Worm (Caenorhabditis elegans): ENCODE measurements around the gene H04D03.4.
"Not testable (repeated sequence)": the region's sequence is repeated elsewhere in the genome, so short reads cannot be mapped to it uniquely, and the experiment has no call there.

Gene H04D03.4

DNA sequence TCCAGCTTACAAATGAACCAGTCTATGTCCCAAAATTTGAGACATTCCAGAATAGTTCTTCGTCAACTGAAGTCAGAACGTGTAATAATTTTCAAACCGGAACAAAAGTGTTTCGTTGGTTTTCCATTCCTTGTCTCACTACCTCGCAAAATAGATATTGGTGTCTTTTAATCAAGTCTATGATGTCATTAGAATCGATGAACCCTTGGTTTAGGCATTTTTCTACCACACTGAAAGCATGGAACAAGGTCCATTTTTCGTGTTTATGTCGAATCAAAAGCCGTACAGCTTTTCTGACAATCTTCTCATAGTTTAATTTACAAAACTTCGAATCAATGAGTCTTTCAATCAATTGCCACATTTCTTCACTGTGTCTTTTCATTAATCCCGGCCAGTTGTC, 4.2 kb downstream of the H04D03.4 start, which contains the start of gene H04D03.7:
Gene H04D03.7 (minus strand): TSS at position 101 of the 400 bp plus-strand sequence.
- TF ChIP-seq him-1 (tag; optimal IDR thresholded peaks at IDR 0.05) (no peak), dao-5 (tag; optimal IDR thresholded peaks at IDR 0.05) (no peak), W03F9.2 (tag; optimal IDR thresholded peaks at IDR 0.05) (no peak)

DNA sequence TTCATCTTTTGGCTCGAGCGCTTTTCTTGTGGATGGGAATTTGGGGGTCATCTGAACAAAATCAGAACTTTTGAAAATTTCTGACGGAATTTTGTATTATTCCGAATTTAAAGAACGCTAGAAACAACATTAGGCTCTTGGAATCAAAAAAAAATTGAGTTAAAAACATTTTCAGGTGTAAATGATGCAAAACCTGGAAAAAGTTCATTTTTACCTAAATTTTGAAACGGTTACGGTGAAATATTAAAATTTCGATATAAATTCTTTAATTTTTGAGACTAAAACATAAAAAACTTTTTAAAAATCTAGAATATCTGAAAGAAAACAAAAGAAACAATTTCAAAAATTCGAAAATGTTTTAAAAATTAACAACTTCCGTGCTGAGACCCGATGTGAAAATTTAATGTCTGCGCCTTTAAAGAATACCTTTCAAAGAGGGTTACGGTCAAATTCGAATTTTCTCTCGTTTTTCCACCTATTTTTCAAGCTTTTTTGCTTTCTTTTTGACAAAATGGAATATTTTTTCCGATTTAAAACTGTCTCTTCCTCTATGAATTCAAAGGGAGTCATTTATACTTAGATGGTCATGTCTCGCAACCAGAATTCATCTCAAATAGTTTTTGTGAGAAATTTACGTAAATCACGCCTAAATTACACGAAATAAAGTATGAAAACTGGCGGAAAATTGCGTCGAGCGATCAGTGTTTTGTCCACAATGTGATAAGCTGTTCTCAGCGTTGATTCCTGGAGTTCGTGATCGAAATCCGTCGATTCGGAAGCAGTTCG, 8.4 kb downstream of the H04D03.4 start, which contains the start of the genes H04D03.2 and ecps-2:
Gene H04D03.2 (minus strand): TSS at position 51 of the 786 bp plus-strand sequence.
Gene ecps-2 (plus strand): TSS at position 736 of the 786 bp plus-strand sequence.
- TF ChIP-seq dao-5 (tag; optimal IDR thresholded peaks at IDR 0.05) (no peak), him-1 (tag; optimal IDR thresholded peaks at IDR 0.05) (no peak), W03F9.2 (tag; optimal IDR thresholded peaks at IDR 0.05) (no peak)

DNA sequence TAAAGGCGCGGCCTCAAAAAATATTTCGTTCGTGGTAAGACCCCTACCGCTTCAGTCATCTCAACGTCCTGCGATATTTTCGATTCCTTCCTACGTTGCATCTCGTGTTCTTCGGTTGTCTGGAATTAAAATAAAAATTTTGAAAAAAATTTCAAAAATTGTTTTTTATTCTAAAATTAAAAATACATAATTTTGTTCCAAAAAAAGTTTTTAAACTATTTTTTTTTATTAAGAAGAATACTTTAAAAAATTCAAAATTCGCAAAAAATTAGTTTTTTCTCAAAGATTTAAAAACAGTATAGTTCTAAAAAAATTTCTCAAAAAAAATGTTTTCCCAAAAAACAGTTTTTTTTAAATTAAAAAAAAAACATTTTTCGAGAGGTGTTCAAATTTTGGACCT, 12.1 kb downstream of the H04D03.4 start, which contains the start of gene H04D03.6:
Gene H04D03.6 (minus strand): TSS at position 101 of the 400 bp plus-strand sequence.
- not testable (repeated sequence) for TF ChIP-seq W03F9.2, dao-5, him-1 (tag; optimal IDR thresholded peaks at IDR 0.05)

DNA sequence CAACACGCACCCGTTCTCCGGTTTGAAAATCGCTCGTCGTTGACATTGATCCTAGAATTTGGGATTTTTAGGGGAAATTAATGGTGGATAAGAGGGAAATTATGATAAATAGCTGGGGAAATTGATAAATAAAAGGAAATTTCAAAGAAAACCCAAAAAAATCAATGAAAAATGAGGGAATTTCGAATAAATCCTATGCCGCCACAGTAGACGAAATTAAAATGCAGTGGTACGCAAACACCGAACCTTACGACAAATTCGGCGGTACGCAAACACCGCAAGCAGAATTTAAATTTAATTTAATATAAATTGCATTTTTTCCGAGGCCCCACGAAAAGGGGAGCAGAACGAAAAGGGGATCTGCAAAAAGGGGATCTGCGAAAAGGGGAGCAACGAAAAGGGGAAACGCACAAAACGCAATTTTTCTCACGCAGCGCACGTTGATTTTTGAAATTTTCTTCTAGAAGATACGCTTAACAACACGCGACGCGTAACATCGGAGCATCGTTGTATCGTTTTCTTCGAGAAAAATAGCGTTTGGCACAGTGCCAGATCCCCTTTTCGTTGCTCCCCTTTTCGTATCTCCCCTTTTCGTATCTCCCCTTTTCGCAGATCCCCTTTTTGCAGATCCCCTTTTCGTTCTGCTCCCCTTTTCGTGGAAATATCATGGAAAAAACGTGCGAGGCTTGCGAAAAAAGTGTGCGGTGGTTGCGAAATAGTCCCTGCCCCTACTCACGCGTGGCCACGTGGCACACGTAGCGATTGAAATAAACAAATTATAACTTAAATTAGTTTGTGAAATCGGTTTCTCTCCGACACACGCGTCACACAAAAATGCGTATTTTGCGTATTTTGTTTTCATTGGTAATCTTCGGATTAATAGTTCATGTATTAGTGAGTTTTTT, 14.7 kb downstream of the H04D03.4 start, which contains the start of the genes smrd-1 and enu-3.1:
Gene smrd-1 (minus strand): TSS at position 51 of the 905 bp plus-strand sequence.
Gene enu-3.1 (plus strand): TSS at position 339 of the 905 bp plus-strand sequence.
- TF ChIP-seq him-1 (tag; optimal IDR thresholded peaks at IDR 0.05) (peak; percentile 6), W03F9.2 (tag; optimal IDR thresholded peaks at IDR 0.05) (peak; percentile 15)

DNA sequence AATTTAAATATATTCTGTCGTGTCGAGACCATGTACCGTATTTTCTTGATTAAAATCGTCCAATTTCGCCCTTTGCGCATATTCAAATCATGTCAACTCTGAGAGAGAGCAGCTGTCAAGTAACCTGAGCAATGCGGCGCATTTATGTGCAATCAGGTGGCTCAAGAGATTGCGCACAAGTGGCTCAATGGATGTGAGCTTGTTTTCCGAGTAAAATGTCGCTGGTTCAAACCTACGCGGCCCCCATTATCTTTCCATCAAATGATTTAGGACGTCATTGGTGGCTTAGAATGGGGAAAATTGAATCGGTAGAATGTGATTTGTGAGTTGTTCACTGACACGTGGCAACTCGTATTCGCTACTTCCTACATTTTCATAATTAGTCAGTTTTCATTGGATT, 18.8 kb downstream of the H04D03.4 start:
- TF ChIP-seq him-1 (tag; optimal IDR thresholded peaks at IDR 0.05), result peak; percentile 2
- TF ChIP-seq W03F9.2 (tag; optimal IDR thresholded peaks at IDR 0.05), result no peak
- no peak for TF ChIP-seq dao-5 (tag; optimal IDR thresholded peaks at IDR 0.05)

DNA sequence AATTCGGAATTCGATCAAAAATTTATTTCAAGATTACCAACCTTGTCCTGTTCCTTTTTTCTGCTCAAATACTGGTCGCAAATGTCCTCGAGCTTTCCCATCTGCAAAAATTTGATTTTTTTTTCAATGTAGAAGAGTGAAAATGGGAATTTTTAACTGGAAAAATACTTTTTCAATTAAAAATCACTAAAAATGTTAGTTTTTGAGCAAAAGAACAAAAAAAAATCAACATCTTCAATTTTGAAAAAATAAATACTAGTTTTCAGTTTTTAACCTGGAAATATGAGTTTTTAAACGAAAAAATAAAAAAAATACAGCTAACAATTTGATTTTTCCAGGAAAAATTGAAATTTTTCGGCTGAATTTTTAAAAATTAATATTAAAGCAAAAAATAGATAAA, 23.0 kb downstream of the H04D03.4 start, which contains the start of gene prp-3:
Gene prp-3 (minus strand): TSS at position 101 of the 400 bp plus-strand sequence.
- TF ChIP-seq dao-5 (tag; optimal IDR thresholded peaks at IDR 0.05), result no peak
- TF ChIP-seq him-1 (tag; optimal IDR thresholded peaks at IDR 0.05), result no peak
- TF ChIP-seq W03F9.2 (tag; optimal IDR thresholded peaks at IDR 0.05), result no peak

DNA sequence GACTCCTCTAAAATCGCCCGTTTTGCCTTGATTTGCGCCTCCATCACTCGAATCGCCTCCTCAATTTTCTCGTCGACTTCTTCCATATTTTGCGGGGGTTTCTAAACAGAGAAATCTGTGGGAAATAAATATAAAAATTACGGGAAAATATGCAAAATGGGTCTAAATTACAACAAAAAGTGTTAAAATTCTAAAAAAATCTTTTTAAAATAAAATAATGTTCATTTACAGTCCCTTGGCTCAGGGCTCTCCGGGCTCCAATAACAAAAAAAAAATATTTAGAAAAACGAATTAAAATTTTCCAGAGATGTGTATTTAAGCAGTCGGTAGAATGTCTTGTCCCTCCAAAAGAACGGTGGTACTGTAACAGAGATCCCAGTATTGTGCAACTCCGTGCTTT, 27.0 kb downstream of the H04D03.4 start, which contains the start of gene M03C11.6:
Gene M03C11.6 (minus strand): TSS at position 101 of the 400 bp plus-strand sequence.
- TF ChIP-seq dao-5 (tag; optimal IDR thresholded peaks at IDR 0.05) (no peak), W03F9.2 (tag; optimal IDR thresholded peaks at IDR 0.05) (no peak), him-1 (tag; optimal IDR thresholded peaks at IDR 0.05) (no peak)

DNA sequence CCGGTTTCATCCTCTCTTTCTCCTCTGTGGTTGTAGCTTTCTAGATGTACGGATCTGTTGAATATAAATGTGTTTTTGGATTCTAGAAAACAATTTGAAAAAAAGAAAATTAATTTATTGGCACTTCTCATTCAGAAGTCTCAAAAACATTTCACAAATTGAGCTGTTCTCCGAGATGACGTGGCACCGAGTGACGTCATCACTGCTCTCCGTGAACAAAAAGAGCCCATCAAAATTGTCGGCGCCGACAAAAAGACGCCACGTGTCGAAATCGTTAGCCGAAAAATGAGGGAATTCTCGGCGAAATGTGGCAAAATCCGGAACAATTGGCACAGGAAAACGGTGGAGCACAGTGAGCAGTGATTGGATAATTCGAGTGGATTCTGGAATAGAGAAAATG, 29.2 kb downstream of the H04D03.4 start:
- TF ChIP-seq W03F9.2 (tag; optimal IDR thresholded peaks at IDR 0.05), result no peak
- TF ChIP-seq dao-5 (tag; optimal IDR thresholded peaks at IDR 0.05), result no peak
- TF ChIP-seq him-1 (tag; optimal IDR thresholded peaks at IDR 0.05), result no peak

DNA sequence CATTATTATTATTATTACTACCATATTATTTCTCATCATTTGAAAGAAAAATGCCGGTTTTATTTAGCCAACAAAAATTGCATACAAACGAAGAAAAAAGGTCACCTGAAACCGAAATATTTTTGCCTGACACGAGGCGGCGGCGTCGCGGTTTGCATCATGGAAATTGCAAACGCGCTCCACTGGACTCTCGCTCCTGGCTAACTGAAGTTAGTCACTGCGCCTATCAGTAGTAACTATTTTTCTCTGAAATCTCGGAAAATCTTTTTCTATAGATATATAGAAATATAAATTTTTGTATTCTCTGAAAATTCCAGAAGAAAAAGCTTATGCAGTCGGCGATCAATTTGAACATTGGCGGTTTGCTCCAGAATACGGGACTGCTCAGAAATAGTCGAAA, 35.1 kb downstream of the H04D03.4 start, which contains the start of gene ymel-1:
Gene ymel-1 (plus strand): TSS at position 318 of the 400 bp plus-strand sequence.
- no peak for TF ChIP-seq W03F9.2 (tag; optimal IDR thresholded peaks at IDR 0.05)
- no peak for TF ChIP-seq dao-5 (tag; optimal IDR thresholded peaks at IDR 0.05)
- no peak for TF ChIP-seq him-1 (tag; optimal IDR thresholded peaks at IDR 0.05)

DNA sequence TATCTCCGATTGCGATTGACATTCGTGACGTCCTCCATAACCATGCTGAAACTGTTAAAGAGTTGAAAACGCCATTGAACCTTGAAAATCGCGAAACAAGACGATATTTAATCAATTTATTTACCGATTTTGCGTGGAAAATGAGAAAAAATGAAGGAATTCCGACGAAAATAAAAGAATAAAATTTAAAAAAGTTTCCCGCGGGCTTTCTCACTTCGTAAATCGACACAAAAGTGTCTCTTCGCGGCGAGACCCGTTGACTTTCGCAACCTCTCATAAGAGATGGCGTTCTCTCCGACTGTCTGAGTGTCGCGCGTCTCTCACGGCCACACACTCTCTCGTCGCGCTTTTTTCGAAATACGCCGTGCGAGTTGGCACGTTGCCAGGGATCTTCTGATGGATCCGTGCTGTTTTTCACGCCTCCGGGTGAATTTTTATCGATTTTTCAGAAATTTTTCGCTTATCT, 43.7 kb downstream of the H04D03.4 start, which contains the start of gene hat-1:
Gene hat-1 (minus strand): TSS at position 51 of the 466 bp plus-strand sequence.
- TF ChIP-seq W03F9.2 (tag; optimal IDR thresholded peaks at IDR 0.05), result peak; percentile 91
- TF ChIP-seq dao-5 (tag; optimal IDR thresholded peaks at IDR 0.05), result no peak
- TF ChIP-seq him-1 (tag; optimal IDR thresholded peaks at IDR 0.05), result peak; percentile 90

DNA sequence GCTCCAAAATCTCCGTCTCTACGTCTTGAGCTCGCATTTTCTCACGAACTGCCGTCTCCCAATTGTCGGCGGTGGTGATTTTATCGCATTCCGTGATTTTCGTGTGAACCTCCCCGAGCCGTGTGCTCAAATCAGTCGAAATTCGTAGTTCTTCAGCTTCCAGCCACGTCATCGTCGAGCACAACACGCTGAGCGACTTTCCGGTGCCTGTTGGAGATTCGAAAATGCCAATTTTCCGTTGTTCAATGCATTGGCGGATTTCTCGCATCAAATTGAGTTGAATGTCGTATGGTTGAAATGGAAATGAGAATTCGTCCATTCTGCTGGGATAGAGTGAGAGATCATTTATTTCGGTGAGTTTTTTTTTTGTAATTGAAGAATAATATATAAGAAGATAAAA, 46.0 kb downstream of the H04D03.4 start, which contains the start of the genes M03C11.3 and chl-1:
Gene M03C11.3 (plus strand): TSS at position 153 of the 400 bp plus-strand sequence.
Gene chl-1 (minus strand): TSS at position 323 of the 400 bp plus-strand sequence.
- TF ChIP-seq dao-5 (tag; optimal IDR thresholded peaks at IDR 0.05) (no peak), W03F9.2 (tag; optimal IDR thresholded peaks at IDR 0.05) (no peak), him-1 (tag; optimal IDR thresholded peaks at IDR 0.05) (no peak)

DNA sequence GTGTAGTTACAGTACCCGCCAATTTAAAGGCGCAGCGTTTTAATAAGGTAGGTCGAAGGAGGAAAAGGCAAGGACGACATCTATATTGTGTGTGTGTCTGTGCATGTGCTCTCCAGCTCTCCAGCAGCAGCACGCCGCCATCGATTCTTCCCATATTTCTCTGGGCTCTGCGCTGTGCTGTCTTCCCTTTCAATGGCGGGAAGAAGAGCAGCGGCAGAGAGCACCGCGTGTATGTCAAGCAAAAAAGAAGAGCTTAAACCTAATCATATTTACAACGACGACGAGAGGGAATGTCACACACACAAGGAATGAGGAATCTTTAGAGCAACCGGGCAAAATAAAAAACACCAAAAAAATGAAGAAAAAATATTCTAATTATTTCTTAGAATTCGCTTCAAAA, 52.0 kb downstream of the H04D03.4 start:
- no peak for TF ChIP-seq dao-5 (tag; optimal IDR thresholded peaks at IDR 0.05)
- no peak for TF ChIP-seq W03F9.2 (tag; optimal IDR thresholded peaks at IDR 0.05)
- TF ChIP-seq him-1 (tag; optimal IDR thresholded peaks at IDR 0.05), result peak; percentile 22
